Worm (Caenorhabditis elegans): Measurements from ENCODE around the gene F42A10.6.

DNA sequence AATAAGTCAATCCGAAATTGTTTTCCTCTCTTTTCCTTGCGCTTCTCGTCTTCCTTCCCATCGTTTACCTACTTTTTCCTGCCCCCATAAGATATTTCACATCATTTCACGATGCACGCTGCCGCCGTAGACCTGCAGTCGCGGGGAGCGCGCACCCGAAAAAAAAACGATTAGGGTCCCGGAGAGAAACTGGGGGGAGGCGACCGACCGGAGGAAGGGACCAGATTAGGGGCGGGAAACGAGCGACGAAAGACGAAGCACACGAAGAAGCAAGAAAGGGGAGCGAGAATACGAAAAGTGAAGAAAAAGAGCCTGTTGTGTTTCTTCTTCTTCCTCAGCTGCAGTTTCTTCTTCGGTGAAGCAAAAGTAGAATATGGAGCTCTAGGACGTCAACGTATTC lies 41.5 kb downstream of the F42A10.6 start:
- TF ChIP-seq dpl-1 (GFP tag; optimal IDR thresholded peaks at IDR 0.05) = no peak
- TF ChIP-seq nhr-120 (GFP tag; IDR thresholded peaks at IDR 0.05) = no peak
- TF ChIP-seq ets-4 (GFP tag; optimal IDR thresholded peaks at IDR 0.05) = no peak
- no peak for TF ChIP-seq F55B11.4 (tag; optimal IDR thresholded peaks at IDR 0.05; ENCODE audit: borderline replicate concordance, insufficient read depth)

Measured in whole organism, young adult.